Worm (Caenorhabditis elegans): ENCODE results near the gene pqn-74.

DNA sequence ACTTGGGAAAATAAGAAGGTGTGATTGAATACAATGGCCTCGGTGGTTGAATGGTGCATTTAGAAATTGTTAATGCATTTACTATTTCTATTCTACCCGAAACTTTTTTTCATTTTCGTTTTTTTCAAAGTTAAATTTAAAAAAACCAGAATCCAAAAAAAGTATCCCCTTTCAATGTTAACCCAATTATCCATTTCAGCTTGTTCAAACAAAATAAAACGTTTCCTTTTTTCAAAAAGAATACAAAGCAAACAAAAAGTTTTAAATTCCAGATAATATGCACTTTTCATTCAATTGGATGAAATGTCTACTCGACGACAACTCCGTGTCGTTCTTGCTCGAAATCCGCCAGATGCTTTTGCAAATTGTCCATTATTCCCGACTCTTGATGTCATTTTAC is 11.3 kb upstream of the pqn-74 start, which contains the start of gene W02A2.5:
- TF ChIP-seq mep-1 (tag; optimal IDR thresholded peaks at IDR 0.05): no peak
- TF ChIP-seq fkh-8 (tag; optimal IDR thresholded peaks at IDR 0.05): no peak
- TF ChIP-seq nhr-11 (tag; optimal IDR thresholded peaks at IDR 0.05): no peak
- TF ChIP-seq nhr-90 (tag; optimal IDR thresholded peaks at IDR 0.05; ENCODE audit: poor library complexity): no peak
- TF ChIP-seq elt-2 (tag; optimal IDR thresholded peaks at IDR 0.05): no peak
- no peak for TF ChIP-seq sox-4 (tag; optimal IDR thresholded peaks at IDR 0.05)
- TF ChIP-seq fos-1 (tag; optimal IDR thresholded peaks at IDR 0.05): no peak
- TF ChIP-seq pqm-1 (tag; optimal IDR thresholded peaks at IDR 0.05): no peak
- no peak for TF ChIP-seq ztf-4 (tag; optimal IDR thresholded peaks at IDR 0.05)
- TF ChIP-seq aly-2 (tag; optimal IDR thresholded peaks at IDR 0.05): no peak
- TF ChIP-seq isw-1 (GFP tag; IDR thresholded peaks at IDR 0.05): no peak
- no peak for TF ChIP-seq jun-1 (tag; optimal IDR thresholded peaks at IDR 0.05)
- TF ChIP-seq elt-3 (tag; optimal IDR thresholded peaks at IDR 0.05): no peak

All from whole organism, L1 larva.